Fruit fly (Drosophila melanogaster) whole organism, embryonic: ENCODE results near the gene CG5934.

Source experiments
- Ada2b ChIP-seq: fragments of 200-800 bp; sonication (Bioruptor generic); IDR thresholded peaks from 2 replicates; pipeline ENCODE4 v1.3.6; 2022; ENCODE audit warnings: missing biosample characterization, missing genetic modification characterization
- Asciz ChIP-seq: fragments of 200-800 bp; sonication (Bioruptor generic); optimal IDR thresholded peaks from 2 replicates; lab custom pipeline; 2017; ENCODE audit warnings: missing biosample characterization, mild to moderate bottlenecking, missing genetic modification characterization, missing genetic modification reagents
- Awh ChIP-seq: fragments of 200-800 bp; sonication (Bioruptor generic); IDR thresholded peaks from 2 replicates; pipeline ENCODE4, ENCODE4 v1.3.6; 2022; ENCODE audit warnings: missing biosample characterization, missing genetic modification characterization
- B-H2 ChIP-seq: fragments of 200-800 bp; sonication (Bioruptor generic); optimal IDR thresholded peaks from 2 replicates; lab custom pipeline; 2018; ENCODE audit warnings: missing biosample characterization, mild to moderate bottlenecking, missing genetic modification characterization
- CG10147 ChIP-seq: fragments of 200-800 bp; sonication (Bioruptor generic); optimal IDR thresholded peaks from 2 replicates; lab custom pipeline; 2019; ENCODE audit warnings: missing biosample characterization, mild to moderate bottlenecking, missing genetic modification characterization, moderate library complexity
- CG11398 ChIP-seq: fragments of 200-800 bp; sonication (Bioruptor generic); optimal IDR thresholded peaks from 2 replicates; lab custom pipeline; 2016; ENCODE audit warnings: missing biosample characterization, missing genetic modification characterization
- CG12104 ChIP-seq: fragments of 200-800 bp; sonication (Bioruptor generic); optimal IDR thresholded peaks from 3 replicates; lab custom pipeline; 2016; ENCODE audit warnings: missing biosample characterization, missing genetic modification characterization
- CG12299 ChIP-seq: fragments of 200-800 bp; sonication (Bioruptor generic); optimal IDR thresholded peaks from 2 replicates; lab custom pipeline; 2018; ENCODE audit warnings: missing biosample characterization, mild to moderate bottlenecking, missing genetic modification characterization
- CG13287 ChIP-seq: fragments of 200-800 bp; sonication (Bioruptor generic); IDR thresholded peaks from 2 replicates; pipeline ENCODE4 v1.3.6; 2022; ENCODE audit warnings: missing biosample characterization, missing genetic modification characterization; ENCODE audit not compliant: partially characterized antibody
- CG13424 ChIP-seq: fragments of 200-800 bp; sonication (Bioruptor generic); optimal IDR thresholded peaks from 2 replicates; lab custom pipeline; 2019; ENCODE audit warnings: missing biosample characterization, mild to moderate bottlenecking, missing genetic modification characterization, moderate library complexity
- CG15011 ChIP-seq: fragments of 200-800 bp; sonication (Bioruptor generic); optimal IDR thresholded peaks from 3 replicates; lab custom pipeline; 2018; ENCODE audit warnings: missing biosample characterization, mild to moderate bottlenecking, missing genetic modification characterization
- CG15073 ChIP-seq: fragments of 200-800 bp; sonication (Bioruptor generic); optimal IDR thresholded peaks from 2 replicates; lab custom pipeline; 2016; ENCODE audit warnings: missing biosample characterization, missing genetic modification characterization
- CG15514 ChIP-seq: fragments of 200-800 bp; sonication (Bioruptor generic); optimal IDR thresholded peaks from 3 replicates; lab custom pipeline; 2017; ENCODE audit warnings: missing biosample characterization, missing genetic modification characterization, mild to moderate bottlenecking, moderate library complexity, missing genetic modification reagents
- CG16863 ChIP-seq: fragments of 200-800 bp; sonication (Bioruptor generic); optimal IDR thresholded peaks from 3 replicates; lab custom pipeline; 2016; ENCODE audit warnings: missing biosample characterization, missing genetic modification characterization
- CG17328 ChIP-seq: fragments of 200-800 bp; sonication (Bioruptor generic); IDR thresholded peaks from 2 replicates; pipeline ENCODE4 v1.3.6; 2022; ENCODE audit warnings: missing biosample characterization, missing genetic modification characterization
- CG1832 ChIP-seq: fragments of 200-800 bp; sonication (Bioruptor generic); optimal IDR thresholded peaks from 2 replicates; lab custom pipeline; 2017; ENCODE audit warnings: missing biosample characterization, mild to moderate bottlenecking, missing genetic modification characterization, inconsistent platforms
- CG30431 ChIP-seq: fragments of 200-800 bp; sonication (Bioruptor generic); optimal IDR thresholded peaks from 2 replicates; lab custom pipeline; 2017; ENCODE audit warnings: missing biosample characterization, missing genetic modification characterization
- CG3163 ChIP-seq: fragments of 200-800 bp; sonication (Bioruptor generic); optimal IDR thresholded peaks from 3 replicates; lab custom pipeline; 2016; ENCODE audit warnings: missing biosample characterization, missing genetic modification characterization
- CG3847 ChIP-seq: fragments of 200-800 bp; sonication (Bioruptor generic); IDR thresholded peaks from 2 replicates; pipeline ENCODE4 v1.3.6; 2022; ENCODE audit warnings: missing biosample characterization, missing genetic modification characterization
- CG4404 ChIP-seq: fragments of 200-800 bp; sonication (Bioruptor generic); IDR thresholded peaks from 2 replicates; pipeline ENCODE4 v1.3.6; 2022; ENCODE audit warnings: missing biosample characterization, missing genetic modification characterization
- CG6175 ChIP-seq: fragments of 200-800 bp; sonication (Bioruptor generic); IDR thresholded peaks from 3 replicates; pipeline ENCODE4 v1.3.6; 2022; ENCODE audit warnings: missing biosample characterization, missing genetic modification characterization
- CG7271 ChIP-seq: fragments of 200-800 bp; sonication (Bioruptor generic); optimal IDR thresholded peaks from 2 replicates; lab custom pipeline; 2018; ENCODE audit warnings: missing biosample characterization, mild to moderate bottlenecking, missing genetic modification characterization, moderate library complexity
- CG7372 ChIP-seq: fragments of 200-800 bp; sonication (Bioruptor generic); IDR thresholded peaks from 2 replicates; pipeline ENCODE4 v1.3.6; 2022; ENCODE audit warnings: missing biosample characterization, missing genetic modification characterization
- CG9797 ChIP-seq: fragments of 200-800 bp; sonication (Bioruptor generic); optimal IDR thresholded peaks from 3 replicates; lab custom pipeline; 2018; ENCODE audit warnings: missing biosample characterization, mild to moderate bottlenecking, missing genetic modification characterization
- Deaf1 ChIP-seq: fragments of 200-800 bp; optimal IDR thresholded peaks from 3 replicates; lab custom pipeline; 2019; ENCODE audit warnings: missing biosample characterization, mild to moderate bottlenecking, missing genetic modification characterization, moderate library complexity
- Dip3 ChIP-seq: fragments of 200-800 bp; sonication (Bioruptor generic); optimal IDR thresholded peaks from 3 replicates; lab custom pipeline; 2016; ENCODE audit warnings: missing biosample characterization, missing genetic modification characterization
- Mes4 ChIP-seq: fragments of 200-800 bp; sonication (Bioruptor generic); optimal IDR thresholded peaks from 2 replicates; lab custom pipeline; 2016; ENCODE audit warnings: missing biosample characterization, missing genetic modification characterization
- Rfx ChIP-seq: fragments of 200-800 bp; sonication (Bioruptor generic); IDR thresholded peaks from 2 replicates; pipeline ENCODE4 v1.3.6; 2022; ENCODE audit warnings: missing biosample characterization, missing genetic modification characterization
- Rx ChIP-seq: fragments of 200-800 bp; sonication (Bioruptor generic); IDR thresholded peaks from 2 replicates; pipeline ENCODE4 v1.3.6; 2022; ENCODE audit warnings: missing biosample characterization, missing genetic modification characterization
- ase ChIP-seq: fragments of 200-800 bp; sonication (Bioruptor generic); IDR thresholded peaks from 3 replicates; pipeline ENCODE4 v1.3.6; 2022; ENCODE audit warnings: missing biosample characterization, missing genetic modification characterization
- az2 ChIP-seq: fragments of 200-800 bp; sonication (Bioruptor generic); optimal IDR thresholded peaks from 3 replicates; lab custom pipeline; 2016; ENCODE audit warnings: missing biosample characterization, missing genetic modification characterization
- bowl ChIP-seq: fragments of 200-800 bp; sonication (Bioruptor generic); IDR thresholded peaks from 2 replicates; pipeline ENCODE4 v1.3.6; 2022; ENCODE audit warnings: missing biosample characterization, missing genetic modification characterization
- bsh ChIP-seq, 2 experiments: fragments of 200-800 bp; sonication (Bioruptor generic); optimal IDR thresholded peaks; 2 replicates each; lab custom pipeline; 2017 to 2018; ENCODE audit warnings: mild to moderate bottlenecking in 2 of 2, missing biosample characterization in 2 of 2, missing genetic modification characterization in 2 of 2, moderate library complexity in 1 of 2
- dpn ChIP-seq, 2 experiments: fragments of 200-800 bp; sonication (Bioruptor generic); optimal IDR thresholded peaks; 3 replicates each; lab custom pipeline; 2016; ENCODE audit warnings: missing biosample characterization in 2 of 2, missing genetic modification characterization in 2 of 2
- ems ChIP-seq: fragments of 200-800 bp; sonication (Bioruptor generic); optimal IDR thresholded peaks from 3 replicates; lab custom pipeline; 2016; ENCODE audit warnings: missing biosample characterization, missing genetic modification characterization
- fd3F ChIP-seq: fragments of 200-800 bp; sonication (Bioruptor generic); optimal IDR thresholded peaks from 2 replicates; lab custom pipeline; 2018; ENCODE audit warnings: missing biosample characterization, mild to moderate bottlenecking, missing genetic modification characterization, moderate library complexity
- ftz-f1 ChIP-seq: fragments of 200-800 bp; sonication (Bioruptor generic); optimal IDR thresholded peaks from 2 replicates; lab custom pipeline; 2016; ENCODE audit warnings: missing biosample characterization, missing genetic modification characterization
- ham ChIP-seq: fragments of 200-800 bp; sonication (Bioruptor generic); IDR thresholded peaks from 2 replicates; pipeline ENCODE4 v1.3.6; 2022; ENCODE audit warnings: missing biosample characterization, missing genetic modification characterization
- lilli ChIP-seq: fragments of 200-800 bp; sonication (Bioruptor generic); optimal IDR thresholded peaks from 3 replicates; lab custom pipeline; 2016; ENCODE audit warnings: missing biosample characterization, missing genetic modification characterization
- luna ChIP-seq: fragments of 200-800 bp; sonication (Bioruptor generic); optimal IDR thresholded peaks from 2 replicates; lab custom pipeline; 2016; ENCODE audit warnings: missing biosample characterization, missing genetic modification characterization
- mirr ChIP-seq: fragments of 200-800 bp; sonication (Bioruptor generic); optimal IDR thresholded peaks from 3 replicates; lab custom pipeline; 2018; ENCODE audit warnings: missing biosample characterization, mild to moderate bottlenecking, missing genetic modification characterization
- nerfin-1 ChIP-seq: fragments of 200-800 bp; sonication (Bioruptor generic); optimal IDR thresholded peaks from 3 replicates; lab custom pipeline; 2019; ENCODE audit warnings: missing biosample characterization, mild to moderate bottlenecking, missing genetic modification characterization, moderate library complexity
- oc ChIP-seq: fragments of 200-800 bp; sonication (Bioruptor generic); optimal IDR thresholded peaks from 2 replicates; lab custom pipeline; 2018; ENCODE audit warnings: missing biosample characterization, mild to moderate bottlenecking, missing genetic modification characterization, moderate library complexity
- otp ChIP-seq: fragments of 200-800 bp; sonication (Bioruptor generic); IDR thresholded peaks from 3 replicates; pipeline ENCODE4, ENCODE4 v1.3.6; 2022; ENCODE audit warnings: missing biosample characterization, missing genetic modification characterization
- psq ChIP-seq: fragments of 200-800 bp; sonication (Bioruptor generic); optimal IDR thresholded peaks from 2 replicates; lab custom pipeline; 2017; ENCODE audit warnings: missing biosample characterization, missing genetic modification characterization
- salm ChIP-seq: fragments of 200-800 bp; sonication (Bioruptor generic); optimal IDR thresholded peaks from 2 replicates; lab custom pipeline; 2018; ENCODE audit warnings: missing biosample characterization, mild to moderate bottlenecking, missing genetic modification characterization
- schlank ChIP-seq: fragments of 200-800 bp; sonication (Bioruptor generic); optimal IDR thresholded peaks from 2 replicates; lab custom pipeline; 2018; ENCODE audit warnings: missing biosample characterization, mild to moderate bottlenecking, missing genetic modification characterization
- sens-2 ChIP-seq: fragments of 200-800 bp; sonication (Bioruptor generic); IDR thresholded peaks from 2 replicates; pipeline ENCODE4 v1.3.6; 2022; ENCODE audit warnings: missing biosample characterization, missing genetic modification characterization
- sna ChIP-seq: fragments of 200-800 bp; sonication (Bioruptor generic); IDR thresholded peaks from 2 replicates; pipeline ENCODE4 v1.3.6; 2022; ENCODE audit warnings: missing biosample characterization, missing genetic modification characterization; ENCODE audit not compliant: partially characterized antibody
- tgo ChIP-seq: fragments of 200-800 bp; sonication (Bioruptor generic); IDR thresholded peaks from 3 replicates; pipeline ENCODE4 v1.3.6; 2022; ENCODE audit warnings: missing biosample characterization, missing genetic modification characterization
- zen ChIP-seq: fragments of 200-800 bp; sonication (Bioruptor generic); optimal IDR thresholded peaks from 3 replicates; lab custom pipeline; 2018; ENCODE audit warnings: missing biosample characterization, mild to moderate bottlenecking, missing genetic modification characterization, moderate library complexity

CG5934 gene

dm6 chr3R:27244742-27245400, 28.6 kb upstream of the CG5934 start, which contains the start of gene CG18766:
Gene CG18766, minus strand, starts transcription at chr3R:27245249.
- TF ChIP-seq dpn (GFP tag; optimal IDR thresholded peaks at IDR 0.05; lab: Kevin White, UChicago): peak in 1 of 2 experiments; percentile 10
- TF ChIP-seq CG3163 (GFP tag; lab: Kevin White, UChicago): no peak
- TF ChIP-seq B-H2 (GFP tag; lab: Kevin White, UChicago): peak; percentile 20
- TF ChIP-seq az2: no peak
- no peak for TF ChIP-seq ase (GFP tag; lab: Robert Waterston, UW)
- no peak for TF ChIP-seq otp (GFP tag; lab: Robert Waterston, UW)
- TF ChIP-seq CG30431 (GFP tag; lab: Kevin White, UChicago): no peak
- TF ChIP-seq CG1832 (GFP tag; lab: Kevin White, UChicago): peak; percentile 98
- no peak for TF ChIP-seq CG17328 (GFP tag; lab: Robert Waterston, UW)
- TF ChIP-seq CG12299: no peak
- TF ChIP-seq CG15011 (GFP tag; lab: Kevin White, UChicago): no peak
- TF ChIP-seq Ada2b (GFP tag; lab: Robert Waterston, UW): no peak
- no peak for TF ChIP-seq Dip3 (GFP tag; lab: Kevin White, UChicago)
- TF ChIP-seq CG6175 (GFP tag; lab: Robert Waterston, UW): 0 out of 3 replicates have a peak, but pooled peaks have one; percentile 41
- no peak for TF ChIP-seq bowl (GFP tag; lab: Robert Waterston, UW)
- TF ChIP-seq nerfin-1 (tag; lab: Kevin White, UChicago): no peak
- no peak for TF ChIP-seq psq (GFP tag; lab: Kevin White, UChicago)
- no peak for TF ChIP-seq CG7271
- TF ChIP-seq CG10147 (GFP tag; lab: Kevin White, UChicago): no peak
- no peak for TF ChIP-seq CG13424 (tag; lab: Kevin White, UChicago)
- TF ChIP-seq ftz-f1: peak; percentile 69
- TF ChIP-seq sens-2 (GFP tag; lab: Robert Waterston, UW): no peak
- TF ChIP-seq CG12104: no peak
- no peak for TF ChIP-seq ems (GFP tag; lab: Kevin White, UChicago)
- no peak for TF ChIP-seq oc (tag; lab: Kevin White, UChicago)
- TF ChIP-seq CG16863 (GFP tag; lab: Kevin White, UChicago): no peak
- peak; percentile 55 for TF ChIP-seq zen (tag; lab: Kevin White, UChicago)
- no peak; the same call in 1 of the 2 replicates for TF ChIP-seq CG4404 (GFP tag; lab: Robert Waterston, UW)
- peak; percentile 9 for TF ChIP-seq luna (GFP tag; lab: Kevin White, UChicago)
- TF ChIP-seq CG13287 (GFP tag; lab: Robert Waterston, UW): peak; percentile 47; the same call in 1 of the 2 replicates
- no peak for TF ChIP-seq tgo (GFP tag; lab: Robert Waterston, UW)
- no peak for TF ChIP-seq CG11398
- 0 out of 2 replicates have a peak, but pooled peaks have one; percentile 24 for TF ChIP-seq Awh (GFP tag; lab: Robert Waterston, UW)
- no peak for TF ChIP-seq ham (GFP tag; lab: Robert Waterston, UW)
- no peak for TF ChIP-seq mirr
- TF ChIP-seq CG15073: no peak
- no peak for TF ChIP-seq schlank (tag; lab: Kevin White, UChicago)
- no peak for TF ChIP-seq Mes4 (GFP tag; lab: Kevin White, UChicago)
- TF ChIP-seq Rfx: peak; percentile 45; the same call in 1 of the 2 replicates
- peak; percentile 64 for TF ChIP-seq CG15514 (GFP tag; lab: Kevin White, UChicago)
- TF ChIP-seq bsh (GFP tag; optimal IDR thresholded peaks at IDR 0.05; lab: Kevin White, UChicago): no peak
- peak; percentile 39 for TF ChIP-seq lilli (GFP tag; lab: Kevin White, UChicago)
- no peak for TF ChIP-seq CG7372
- TF ChIP-seq Deaf1 (tag; lab: Kevin White, UChicago): no peak
- TF ChIP-seq CG3847 (GFP tag; lab: Robert Waterston, UW): peak; percentile 69
- TF ChIP-seq salm: no peak
- TF ChIP-seq CG9797 (GFP tag; lab: Kevin White, UChicago): peak; percentile 18
- no peak for TF ChIP-seq sna (GFP tag; lab: Robert Waterston, UW)
- TF ChIP-seq fd3F (GFP tag; lab: Kevin White, UChicago): no peak
- no peak for TF ChIP-seq Rx (GFP tag; lab: Robert Waterston, UW)
- no peak for TF ChIP-seq Asciz (GFP tag; lab: Kevin White, UChicago)
